Worm (Caenorhabditis elegans) whole organism, early embryonic: ENCODE results near the gene C16D9.3.

Source experiments
- ama-1 ChIP-seq: fragments of 150-350 bp; optimal IDR thresholded peaks from 2 replicates; lab custom pipeline; 2014
- pes-1 ChIP-seq: fragments of 200-800 bp; sonication (Bioruptor generic); IDR thresholded peaks from 2 replicates; pipeline ENCODE4 v1.3.6; 2022; ENCODE audit warnings: missing genetic modification reagents, missing genetic modification characterization, missing compliant biosample characterization
- tra-4 ChIP-seq: sonication (generic microtip); optimal IDR thresholded peaks from 2 replicates; lab custom pipeline; 2017; ENCODE audit warnings: missing genetic modification characterization, missing compliant biosample characterization

- TF ChIP-seq ama-1 (lab: Kevin White, UChicago): no peak
- TF ChIP-seq pes-1: no peak
- TF ChIP-seq tra-4 (tag; lab: Kevin White, UChicago): no peak
These were observed 49.8 kb downstream of the C16D9.3 start, which contains the start of gene F20D6.12 for ce11 chrV:8190016-8190415.
